Worm (Caenorhabditis elegans) whole organism, L1 larva: Measurements from ENCODE around the gene T28C6.7.

Experiments
- C04F5.9 ChIP-seq: sonication (generic microtip); optimal IDR thresholded peaks from 2 replicates; lab custom pipeline; 2016; ENCODE audit warnings: missing genetic modification characterization, missing compliant biosample characterization
- C16A3.4 ChIP-seq: fragments of 150-350 bp; optimal IDR thresholded peaks from 2 replicates; lab custom pipeline; 2014; ENCODE audit warnings: missing biosample characterization, missing genetic modification characterization
- C34B4.2 ChIP-seq: sonication (generic microtip); optimal IDR thresholded peaks from 2 replicates; lab custom pipeline; 2017; ENCODE audit warnings: mild to moderate bottlenecking, missing genetic modification characterization, missing compliant biosample characterization
- F16B12.6 ChIP-seq: fragments of 150-350 bp; optimal IDR thresholded peaks from 2 replicates; lab custom pipeline; 2014; ENCODE audit warnings: missing biosample characterization, missing genetic modification characterization
- Y116A8C.19 ChIP-seq: sonication (generic microtip); optimal IDR thresholded peaks from 2 replicates; lab custom pipeline; 2016; ENCODE audit warnings: missing compliant biosample characterization, missing genetic modification characterization, borderline replicate concordance
- ama-1 ChIP-seq: fragments of 150-350 bp; optimal IDR thresholded peaks from 2 replicates; lab custom pipeline; 2014
- ceh-8 ChIP-seq: fragments of 200-800 bp; sonication (Bioruptor generic); optimal IDR thresholded peaks from 2 replicates; lab custom pipeline; 2018; ENCODE audit warnings: mild to moderate bottlenecking, missing genetic modification characterization, moderate library complexity, missing compliant biosample characterization
- ceh-82 ChIP-seq, 3 experiments: fragments of 150-350 bp in 1 of 3; sonication (generic microtip) in 2 of 3; optimal IDR thresholded peaks; 2 replicates each; lab custom pipeline; 2014 to 2017; ENCODE audit warnings: missing biosample characterization in 3 of 3, missing genetic modification characterization in 3 of 3
- ceh-88 ChIP-seq: fragments of 200-800 bp; sonication (Bioruptor generic); IDR thresholded peaks from 2 replicates; pipeline ENCODE4 v1.3.6; 2022; ENCODE audit warnings: missing genetic modification characterization, missing compliant biosample characterization
- ceh-90 ChIP-seq: sonication (generic microtip); optimal IDR thresholded peaks from 2 replicates; lab custom pipeline; 2016; ENCODE audit warnings: missing genetic modification characterization, missing compliant biosample characterization
- egl-27 ChIP-seq, 2 experiments: fragments of 150-350 bp in 1 of 2; sonication (generic microtip); optimal IDR thresholded peaks; 3 replicates each; lab custom pipeline; 2017 to 2018; ENCODE audit warnings: missing biosample characterization in 2 of 2, missing genetic modification characterization in 2 of 2, missing genetic modification reagents in 2 of 2
- elt-2 ChIP-seq: sonication (generic microtip); optimal IDR thresholded peaks from 2 replicates; lab custom pipeline; 2016; ENCODE audit warnings: missing genetic modification characterization, mild to moderate bottlenecking, inconsistent platforms, missing compliant biosample characterization, missing genetic modification reagents
- elt-3 ChIP-seq, 6 experiments: fragments of 150-350 bp in 1 of 6; sonication (generic microtip); optimal IDR thresholded peaks; 2 replicates each; lab custom pipeline; 2017 to 2018; ENCODE audit warnings: missing biosample characterization in 6 of 6, missing genetic modification characterization in 6 of 6, inconsistent platforms in 1 of 6
- fkh-10 ChIP-seq: sonication (generic microtip); optimal IDR thresholded peaks from 2 replicates; lab custom pipeline; 2017; ENCODE audit warnings: missing biosample characterization, missing genetic modification reagents, missing genetic modification characterization
- fkh-8 ChIP-seq: sonication (generic microtip); optimal IDR thresholded peaks from 2 replicates; lab custom pipeline; 2016; ENCODE audit warnings: mild to moderate bottlenecking, missing genetic modification characterization, missing compliant biosample characterization
- grh-1 ChIP-seq: fragments of 200-800 bp; sonication (Bioruptor generic); IDR thresholded peaks from 2 replicates; pipeline ENCODE4 v1.3.6; 2022; ENCODE audit warnings: missing genetic modification reagents, missing genetic modification characterization, missing compliant biosample characterization
- hlh-17 ChIP-seq: fragments of 200-800 bp; sonication (Bioruptor generic); optimal IDR thresholded peaks from 2 replicates; lab custom pipeline; 2018; ENCODE audit warnings: missing genetic modification characterization, mild to moderate bottlenecking, missing compliant biosample characterization, moderate library complexity, borderline replicate concordance
- isw-1 ChIP-seq: fragments of 200-800 bp; sonication (Bioruptor generic); IDR thresholded peaks from 2 replicates; pipeline ENCODE4 v1.3.6; 2022; ENCODE audit warnings: missing genetic modification characterization, missing compliant biosample characterization
- jun-1 ChIP-seq: fragments of 150-350 bp; optimal IDR thresholded peaks from 2 replicates; lab custom pipeline; 2014; ENCODE audit warnings: missing biosample characterization, missing genetic modification reagents, missing genetic modification characterization
- lin-13 ChIP-seq: fragments of 150-350 bp; optimal IDR thresholded peaks from 2 replicates; lab custom pipeline; 2014; ENCODE audit warnings: missing biosample characterization, missing genetic modification reagents, missing genetic modification characterization
- lin-14 ChIP-seq: fragments of 200-800 bp; sonication (Bioruptor generic); optimal IDR thresholded peaks from 2 replicates; lab custom pipeline; 2018; ENCODE audit warnings: mild to moderate bottlenecking, missing genetic modification characterization, moderate library complexity, missing compliant biosample characterization
- lin-15B ChIP-seq: fragments of 150-350 bp; sonication (generic microtip); optimal IDR thresholded peaks from 3 replicates; lab custom pipeline; 2014; ENCODE audit warnings: missing biosample characterization, missing genetic modification characterization
- lin-35 ChIP-seq, 2 experiments: fragments of 150-350 bp; optimal IDR thresholded peaks; 2 replicates each; lab custom pipeline; 2014; ENCODE audit warnings: missing biosample characterization in 2 of 2, missing genetic modification characterization in 2 of 2, missing genetic modification reagents in 2 of 2
- lsy-2 ChIP-seq, 2 experiments: fragments of 150-350 bp; optimal IDR thresholded peaks; 2 replicates each; lab custom pipeline; 2014; ENCODE audit warnings: missing biosample characterization in 2 of 2, missing genetic modification characterization in 2 of 2
- mab-9 ChIP-seq: fragments of 200-800 bp; sonication (Bioruptor generic); IDR thresholded peaks from 2 replicates; pipeline ENCODE4 v1.3.6; 2022; ENCODE audit warnings: missing genetic modification reagents, missing genetic modification characterization, missing compliant biosample characterization
- mef-2 ChIP-seq: fragments of 150-350 bp; optimal IDR thresholded peaks from 2 replicates; lab custom pipeline; 2014; ENCODE audit warnings: missing biosample characterization, missing genetic modification characterization
- nhr-28 ChIP-seq: fragments of 150-350 bp; optimal IDR thresholded peaks from 2 replicates; lab custom pipeline; 2014; ENCODE audit warnings: missing biosample characterization, missing genetic modification characterization
- nhr-84 ChIP-seq: sonication (generic microtip); optimal IDR thresholded peaks from 2 replicates; lab custom pipeline; 2017; ENCODE audit warnings: missing biosample characterization, missing genetic modification characterization
- nhr-90 ChIP-seq: sonication (generic microtip); optimal IDR thresholded peaks from 2 replicates; lab custom pipeline; 2016; ENCODE audit warnings: mild to moderate bottlenecking, missing genetic modification characterization, missing compliant biosample characterization; ENCODE audit not compliant: poor library complexity
- pag-3 ChIP-seq: sonication (generic microtip); optimal IDR thresholded peaks from 2 replicates; lab custom pipeline; 2017; ENCODE audit warnings: missing genetic modification characterization, mild to moderate bottlenecking, missing compliant biosample characterization, antibody characterized with exemption, borderline replicate concordance; ENCODE audit not compliant: insufficient read depth
- pax-3 ChIP-seq: fragments of 200-800 bp; sonication (Bioruptor generic); optimal IDR thresholded peaks from 2 replicates; lab custom pipeline; 2018; ENCODE audit warnings: mild to moderate bottlenecking, missing genetic modification characterization, moderate library complexity, missing compliant biosample characterization
- skn-1 ChIP-seq: fragments of 150-350 bp; optimal IDR thresholded peaks from 2 replicates; lab custom pipeline; 2014; ENCODE audit warnings: missing biosample characterization, missing genetic modification characterization
- snu-23 ChIP-seq: sonication (generic microtip); optimal IDR thresholded peaks from 2 replicates; lab custom pipeline; 2016; ENCODE audit warnings: missing genetic modification characterization, missing compliant biosample characterization
- tbx-2 ChIP-seq: sonication (generic microtip); optimal IDR thresholded peaks from 2 replicates; lab custom pipeline; 2016; ENCODE audit warnings: missing genetic modification characterization, missing compliant biosample characterization
- tlp-1 ChIP-seq: fragments of 150-350 bp; optimal IDR thresholded peaks from 2 replicates; lab custom pipeline; 2014; ENCODE audit warnings: missing biosample characterization, missing genetic modification characterization
- unc-130 ChIP-seq: fragments of 150-350 bp; optimal IDR thresholded peaks from 2 replicates; lab custom pipeline; 2017; ENCODE audit warnings: missing biosample characterization, missing genetic modification characterization, inconsistent platforms
- unc-30 ChIP-seq: sonication (generic microtip); optimal IDR thresholded peaks from 2 replicates; lab custom pipeline; 2017; ENCODE audit warnings: missing biosample characterization, missing genetic modification characterization
- unc-86 ChIP-seq: sonication (generic microtip); optimal IDR thresholded peaks from 2 replicates; lab custom pipeline; 2016; ENCODE audit warnings: missing genetic modification characterization, missing compliant biosample characterization
- unc-98 ChIP-seq: fragments of 200-800 bp; sonication (Bioruptor generic); IDR thresholded peaks from 2 replicates; pipeline ENCODE4 v1.3.6; 2022; ENCODE audit warnings: missing genetic modification characterization, missing compliant biosample characterization
- vab-15 ChIP-seq: sonication (generic microtip); optimal IDR thresholded peaks from 2 replicates; lab custom pipeline; 2017; ENCODE audit warnings: missing genotype, mild to moderate bottlenecking, missing genetic modification characterization, missing compliant biosample characterization
- zag-1 ChIP-seq: fragments of 150-350 bp; optimal IDR thresholded peaks from 2 replicates; lab custom pipeline; 2014; ENCODE audit warnings: missing biosample characterization, missing genetic modification characterization
- ztf-11 ChIP-seq, 2 experiments: sonication (generic microtip); optimal IDR thresholded peaks; 2 replicates each; lab custom pipeline; 2016 to 2017; ENCODE audit warnings: missing genetic modification characterization in 2 of 2, missing biosample characterization in 1 of 2, missing compliant biosample characterization in 1 of 2
- ztf-4 ChIP-seq: fragments of 150-350 bp; optimal IDR thresholded peaks from 2 replicates; lab custom pipeline; 2014; ENCODE audit warnings: missing biosample characterization, missing genetic modification characterization

T28C6.7 gene

ce11 chrIV:8794895-8795665 is 32.5 kb upstream of the T28C6.7 start (continued):
- TF ChIP-seq unc-30 (tag; lab: Kevin White, UChicago) (no peak), egl-27 (tag; optimal IDR thresholded peaks at IDR 0.05; lab: Kevin White, UChicago) (peak in 1 of 2 experiments; percentile 26), unc-130 (tag; lab: Kevin White, UChicago) (no peak), vab-15 (no peak), fkh-10 (GFP tag; lab: Kevin White, UChicago) (peak; percentile 72), nhr-90 (peak; percentile 46), lsy-2 (tag; optimal IDR thresholded peaks at IDR 0.05; lab: Kevin White, UChicago) (peak; percentile 20 to 53), grh-1 (GFP tag; lab: Robert Waterston, UW) (no peak), lin-35 (GFP tag; optimal IDR thresholded peaks at IDR 0.05; lab: Kevin White, UChicago) (peak; percentile 46 to 50), isw-1 (peak; percentile 11; the same call in 1 of the 2 replicates), jun-1 (peak; percentile 50), nhr-28 (tag; lab: Kevin White, UChicago) (no peak), tbx-2 (tag; lab: Kevin White, UChicago) (peak; percentile 59), ztf-11 (tag; optimal IDR thresholded peaks at IDR 0.05; lab: Kevin White, UChicago) (peak in 1 of 2 experiments; percentile 24), pax-3 (tag; lab: Kevin White, UChicago) (no peak), skn-1 (tag; lab: Kevin White, UChicago) (peak; percentile 16)

- no peak for TF ChIP-seq mab-9
- TF ChIP-seq fkh-8 (tag; lab: Kevin White, UChicago) = no peak
- TF ChIP-seq Y116A8C.19 = no peak
- TF ChIP-seq mef-2 (tag; lab: Kevin White, UChicago) = no peak
- TF ChIP-seq lin-14 = peak; percentile 62
- no peak for TF ChIP-seq ceh-90
- TF ChIP-seq unc-98 (GFP tag; lab: Robert Waterston, UW) = no peak
- no peak for TF ChIP-seq elt-2
- no peak for TF ChIP-seq ceh-8 (GFP tag; lab: Kevin White, UChicago)
- TF ChIP-seq ama-1 (lab: Kevin White, UChicago) = no peak
- TF ChIP-seq pag-3 (tag; lab: Kevin White, UChicago) = no peak
- TF ChIP-seq skn-1 (tag; lab: Kevin White, UChicago) = no peak
- no peak for TF ChIP-seq ztf-11 (tag; optimal IDR thresholded peaks at IDR 0.05; lab: Kevin White, UChicago)
- no peak for TF ChIP-seq ztf-4 (tag; lab: Kevin White, UChicago)
- peak; percentile 39 for TF ChIP-seq fkh-10 (GFP tag; lab: Kevin White, UChicago)
- peak in 1 of 3 experiments; percentile 9 for TF ChIP-seq ceh-82 (tag; optimal IDR thresholded peaks at IDR 0.05; lab: Kevin White, UChicago)
Measured at ce11 chrIV:8796246-8796645, 31.4 kb upstream of the T28C6.7 start.

- TF ChIP-seq ceh-88 (GFP tag; lab: Robert Waterston, UW) (no peak), elt-3 (tag; optimal IDR thresholded peaks at IDR 0.05; lab: Kevin White, UChicago) (no peak), lin-13 (GFP tag; lab: Kevin White, UChicago) (no peak), zag-1 (no peak), ceh-8 (GFP tag; lab: Kevin White, UChicago) (no peak), ztf-11 (tag; optimal IDR thresholded peaks at IDR 0.05; lab: Kevin White, UChicago) (no peak), C34B4.2 (tag; lab: Kevin White, UChicago) (no peak), C16A3.4 (tag; lab: Kevin White, UChicago) (no peak), unc-86 (no peak), snu-23 (GFP tag; lab: Kevin White, UChicago) (no peak), C04F5.9 (tag; lab: Kevin White, UChicago) (no peak), lin-15B (tag; lab: Kevin White, UChicago) (no peak), hlh-17 (GFP tag; lab: Kevin White, UChicago) (no peak), tlp-1 (tag; lab: Kevin White, UChicago) (no peak), F16B12.6 (no peak), egl-27 (tag; optimal IDR thresholded peaks at IDR 0.05; lab: Kevin White, UChicago) (no peak), nhr-90 (no peak), nhr-84 (no peak)
Measured at ce11 chrIV:8798255-8798654, 29.3 kb upstream of the T28C6.7 start, which contains the start of gene clec-182. Gene clec-182, minus strand, starts transcription at chrIV:8798355.
